Fruit fly (Drosophila melanogaster) S2 (cell line): ENCODE results near the gene squ.

Experiments used
- CG8478 ChIP-seq: fragments of >200 bp; optimal IDR thresholded peaks from 2 replicates; lab custom pipeline; 2018
- CTCF ChIP-seq, 2 experiments: fragments of >200 bp; optimal IDR thresholded peaks; 2 replicates each; lab custom pipeline; 2018

DNA sequence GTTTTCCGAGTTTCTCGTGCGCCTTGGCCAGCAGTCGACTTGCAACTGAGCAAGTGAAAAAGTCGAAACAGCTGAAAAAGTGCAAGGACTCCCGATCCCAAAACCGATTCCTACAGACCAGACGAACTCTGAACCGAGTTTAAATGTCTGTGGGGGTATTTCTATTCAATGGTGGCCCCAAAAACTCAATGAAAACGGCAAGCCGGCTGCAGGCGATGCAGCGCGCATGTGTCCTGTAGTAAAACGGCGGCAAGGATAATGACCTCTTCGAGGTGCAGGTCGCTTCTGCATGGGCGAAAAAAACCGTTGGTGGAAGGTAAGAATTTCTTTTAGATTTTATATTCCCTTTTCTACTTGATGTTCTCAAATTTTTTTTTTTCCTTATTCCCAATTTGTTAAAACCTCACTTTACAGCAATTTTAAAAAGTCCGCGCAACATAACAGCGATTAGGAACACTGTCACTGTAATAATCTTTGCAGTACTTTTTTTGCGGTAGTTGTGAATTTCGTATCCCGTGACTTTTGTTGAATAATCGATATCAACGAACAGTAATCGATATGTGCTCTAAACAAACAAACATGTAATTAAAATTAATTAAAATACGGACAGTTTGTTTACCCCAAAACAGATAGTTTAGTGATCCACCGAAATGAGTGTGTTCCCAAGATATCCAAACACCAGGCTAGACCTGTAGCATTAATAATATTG is 3.0 kb upstream of the squ start, which contains the start of the genes Trpgamma and her:
- peak in 1 of 2 experiments; percentile 10 for TF ChIP-seq CTCF (optimal IDR thresholded peaks at IDR 0.05; lab: Kevin White, UChicago)
- TF ChIP-seq CG8478 (lab: Kevin White, UChicago) = no peak
